Worm (Caenorhabditis elegans): Measurements from ENCODE around the gene mig-22.
A peak's percentile ranks its signal among the peaks of the same experiment; 100 is the strongest.

DNA sequence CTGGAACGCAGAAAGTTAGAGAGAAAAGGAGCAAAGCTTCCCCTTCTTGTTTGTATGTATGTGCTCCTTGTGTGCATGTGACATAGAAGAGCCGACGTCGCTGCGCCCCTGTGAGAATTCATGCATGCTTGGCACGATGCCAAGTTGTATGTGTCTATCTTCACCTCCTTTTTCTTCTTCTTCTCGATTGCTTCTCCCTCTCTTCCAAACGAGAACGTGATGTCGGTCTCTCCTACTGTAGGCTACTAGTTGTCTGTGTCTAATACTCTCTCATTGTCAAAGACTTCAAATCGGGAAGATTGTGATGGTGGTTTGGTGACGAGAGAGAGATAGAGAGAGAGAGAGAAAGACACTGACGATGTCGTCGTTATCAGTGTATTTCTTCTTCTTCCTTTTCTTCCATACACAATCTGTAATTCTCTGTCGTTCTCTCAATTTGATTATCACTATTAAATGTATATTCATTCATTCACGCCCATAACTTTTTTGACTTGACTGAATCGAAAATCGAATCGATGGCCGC lies 30.1 kb upstream of the mig-22 start:
- TF ChIP-seq dve-1 (tag; optimal IDR thresholded peaks at IDR 0.05), result no peak
- peak; percentile 66 for TF ChIP-seq nfya-1 (tag; optimal IDR thresholded peaks at IDR 0.05)
